Worm (Caenorhabditis elegans) whole organism, young adult: ENCODE measurements around the gene Y27F2A.6.

Experiments
- B0336.3 ChIP-seq: fragments of 200-800 bp; sonication (Bioruptor generic); IDR thresholded peaks from 2 replicates; pipeline ENCODE4 v1.3.6; 2022; ENCODE audit warnings: missing genetic modification characterization, missing compliant biosample characterization
- C06A6.2 ChIP-seq: fragments of 200-800 bp; sonication (Bioruptor generic); conservative IDR thresholded peaks from 2 replicates; pipeline ENCODE4 v1.3.6; 2022; ENCODE audit warnings: missing genetic modification characterization, missing compliant biosample characterization
- C17E4.6 ChIP-seq: fragments of 200-800 bp; sonication (Bioruptor generic); IDR thresholded peaks from 2 replicates; pipeline ENCODE4 v1.3.6; 2022; ENCODE audit warnings: missing genetic modification reagents, missing genetic modification characterization, missing compliant biosample characterization
- F49E8.2 ChIP-seq: sonication (generic microtip); optimal IDR thresholded peaks from 3 replicates; lab custom pipeline; 2017; ENCODE audit warnings: missing genetic modification characterization, mild to moderate bottlenecking, missing compliant biosample characterization, antibody characterized with exemption, moderate library complexity; ENCODE audit not compliant: insufficient read depth
- F57A8.1 ChIP-seq: fragments of 200-800 bp; sonication (Bioruptor generic); optimal IDR thresholded peaks from 2 replicates; lab custom pipeline; 2018; ENCODE audit warnings: mild to moderate bottlenecking, missing genetic modification characterization, moderate library complexity, missing compliant biosample characterization
- K12H6.12 ChIP-seq: fragments of 200-800 bp; sonication (Bioruptor generic); optimal IDR thresholded peaks from 2 replicates; lab custom pipeline; 2018; ENCODE audit warnings: mild to moderate bottlenecking, missing genetic modification characterization, missing compliant biosample characterization
- Y53F4B.3 ChIP-seq: fragments of 200-800 bp; sonication (Bioruptor generic); IDR thresholded peaks from 2 replicates; pipeline ENCODE4 v1.3.6; 2022; ENCODE audit warnings: missing genetic modification reagents, missing genetic modification characterization, missing compliant biosample characterization
- ZK185.1 ChIP-seq: sonication (generic microtip); optimal IDR thresholded peaks from 2 replicates; lab custom pipeline; 2016; ENCODE audit warnings: mild to moderate bottlenecking, missing genetic modification characterization, missing compliant biosample characterization; ENCODE audit not compliant: poor library complexity, severe bottlenecking
- atf-7 ChIP-seq: sonication (generic microtip); optimal IDR thresholded peaks from 2 replicates; lab custom pipeline; 2017; ENCODE audit warnings: mild to moderate bottlenecking, missing genetic modification characterization, missing compliant biosample characterization
- ccch-3 ChIP-seq: fragments of 200-800 bp; sonication (Bioruptor generic); optimal IDR thresholded peaks from 2 replicates; lab custom pipeline; 2018; ENCODE audit warnings: mild to moderate bottlenecking, missing genetic modification characterization, missing compliant biosample characterization
- ceh-40 ChIP-seq: fragments of 200-800 bp; sonication (Bioruptor generic); IDR thresholded peaks from 2 replicates; pipeline ENCODE4 v1.3.6; 2022; ENCODE audit warnings: missing genetic modification characterization, missing compliant biosample characterization
- ceh-91 ChIP-seq: fragments of 200-800 bp; sonication (Bioruptor generic); IDR thresholded peaks from 2 replicates; pipeline ENCODE4 v1.3.6; 2022; ENCODE audit warnings: missing genetic modification reagents, missing genetic modification characterization, missing compliant biosample characterization
- die-1 ChIP-seq: sonication (generic microtip); optimal IDR thresholded peaks from 2 replicates; lab custom pipeline; 2016; ENCODE audit warnings: missing genotype, mild to moderate bottlenecking, missing genetic modification characterization, missing compliant biosample characterization
- dox-1 ChIP-seq: fragments of 200-800 bp; sonication (Bioruptor generic); IDR thresholded peaks from 2 replicates; pipeline ENCODE4 v1.3.6; 2022; ENCODE audit warnings: missing genetic modification reagents, missing genetic modification characterization, missing compliant biosample characterization
- dpff-1 ChIP-seq: sonication (generic microtip); optimal IDR thresholded peaks from 2 replicates; lab custom pipeline; 2017; ENCODE audit warnings: mild to moderate bottlenecking, missing genetic modification characterization, missing compliant biosample characterization
- dpl-1 ChIP-seq: fragments of 150-350 bp; optimal IDR thresholded peaks from 2 replicates; lab custom pipeline; 2014; ENCODE audit warnings: missing biosample characterization, missing genetic modification reagents, missing genetic modification characterization
- ekl-4 ChIP-seq: fragments of 200-800 bp; sonication (Bioruptor generic); IDR thresholded peaks from 2 replicates; pipeline ENCODE4 v1.3.6; 2022; ENCODE audit warnings: missing genetic modification reagents, missing genetic modification characterization, missing compliant biosample characterization
- fkh-3 ChIP-seq: sonication (generic microtip); optimal IDR thresholded peaks from 2 replicates; lab custom pipeline; 2016; ENCODE audit warnings: mild to moderate bottlenecking, missing genetic modification characterization, missing compliant biosample characterization
- hmg-1.2 ChIP-seq: fragments of 200-800 bp; sonication (Bioruptor generic); IDR thresholded peaks from 2 replicates; pipeline ENCODE4 v1.3.6; 2022; ENCODE audit warnings: missing genetic modification reagents, missing genetic modification characterization, missing compliant biosample characterization
- hmg-20 ChIP-seq: fragments of 200-800 bp; sonication (Bioruptor generic); IDR thresholded peaks from 2 replicates; pipeline ENCODE4 v1.3.6; 2022; ENCODE audit warnings: missing genetic modification reagents, missing genetic modification characterization, missing compliant biosample characterization
- hsf-1 ChIP-seq: fragments of 200-800 bp; sonication (Bioruptor generic); IDR thresholded peaks from 2 replicates; pipeline ENCODE4 v1.3.6; 2022; ENCODE audit warnings: missing genetic modification reagents, missing genetic modification characterization, missing compliant biosample characterization
- lag-1 ChIP-seq: fragments of 200-800 bp; sonication (Bioruptor generic); IDR thresholded peaks from 2 replicates; pipeline ENCODE4 v1.3.6; 2022; ENCODE audit warnings: missing genetic modification reagents, missing genetic modification characterization, missing compliant biosample characterization
- mcd-1 ChIP-seq: fragments of 200-800 bp; sonication (Bioruptor generic); IDR thresholded peaks from 2 replicates; pipeline ENCODE4 v1.3.6; 2022; ENCODE audit warnings: missing genetic modification reagents, missing genetic modification characterization, missing compliant biosample characterization
- mel-28 ChIP-seq: sonication (generic microtip); optimal IDR thresholded peaks from 2 replicates; lab custom pipeline; 2016; ENCODE audit warnings: borderline replicate concordance, mild to moderate bottlenecking, missing genetic modification characterization, missing compliant biosample characterization
- nhr-27 ChIP-seq: fragments of 200-800 bp; sonication (Bioruptor generic); optimal IDR thresholded peaks from 2 replicates; lab custom pipeline; 2018; ENCODE audit warnings: mild to moderate bottlenecking, missing genetic modification characterization, moderate library complexity, missing compliant biosample characterization
- pbrm-1 ChIP-seq: fragments of 200-800 bp; sonication (Bioruptor generic); IDR thresholded peaks from 2 replicates; pipeline ENCODE4 v1.3.6; 2022; ENCODE audit warnings: missing genetic modification reagents, missing genetic modification characterization, missing compliant biosample characterization
- rcor-1 ChIP-seq: fragments of 200-800 bp; sonication (Bioruptor generic); IDR thresholded peaks from 2 replicates; pipeline ENCODE4 v1.3.6; 2022; ENCODE audit warnings: missing genetic modification reagents, missing genetic modification characterization, missing compliant biosample characterization
- rec-8 ChIP-seq, 2 experiments: sonication (generic microtip); optimal IDR thresholded peaks; 2 replicates each; lab custom pipeline; 2016; ENCODE audit warnings: mild to moderate bottlenecking in 2 of 2, missing genetic modification characterization in 2 of 2, missing genetic modification reagents in 2 of 2, missing genotype in 2 of 2, missing biosample characterization in 1 of 2, missing compliant biosample characterization in 1 of 2, moderate library complexity in 1 of 2
- sdz-38 ChIP-seq: sonication (generic microtip); optimal IDR thresholded peaks from 2 replicates; lab custom pipeline; 2016; ENCODE audit warnings: missing genotype, missing genetic modification characterization, missing compliant biosample characterization
- unc-130 ChIP-seq: sonication (generic microtip); optimal IDR thresholded peaks from 2 replicates; lab custom pipeline; 2016; ENCODE audit warnings: missing genetic modification reagents, missing genetic modification characterization, missing compliant biosample characterization
- unc-62 ChIP-seq: fragments of 150-350 bp; optimal IDR thresholded peaks from 2 replicates; lab custom pipeline; 2014; ENCODE audit warnings: missing biosample characterization, missing genetic modification reagents, missing genetic modification characterization
- xnd-1 ChIP-seq: sonication (generic microtip); optimal IDR thresholded peaks from 2 replicates; lab custom pipeline; 2016; ENCODE audit warnings: missing genotype, missing genetic modification reagents, missing genetic modification characterization, missing compliant biosample characterization

Gene Y27F2A.6

ce11 chrII:3156749-3157148, 26.5 kb downstream of the Y27F2A.6 start, which contains the start of gene sri-33:
TSS of gene sri-33 (minus strand) at chrII:3156849.
- no peak for TF ChIP-seq C17E4.6 (GFP tag; lab: Robert Waterston, UW)
- TF ChIP-seq dpl-1: no peak
- TF ChIP-seq ccch-3 (GFP tag; lab: Kevin White, UChicago): no peak
- TF ChIP-seq ekl-4 (GFP tag; lab: Robert Waterston, UW): no peak
- no peak for TF ChIP-seq Y53F4B.3 (GFP tag; lab: Robert Waterston, UW)
- TF ChIP-seq hmg-20: no peak
- no peak for TF ChIP-seq K12H6.12 (tag; lab: Kevin White, UChicago)
- no peak for TF ChIP-seq ZK185.1 (tag; lab: Kevin White, UChicago)
- no peak for TF ChIP-seq rcor-1 (GFP tag; lab: Robert Waterston, UW)
- no peak for TF ChIP-seq mcd-1
- TF ChIP-seq dpff-1: no peak
- no peak for TF ChIP-seq nhr-27

ce11 chrII:3154383-3154782, 28.8 kb downstream of the Y27F2A.6 start, which contains the start of gene sri-32:
TSS of gene sri-32 (minus strand) at chrII:3154483.
- no peak for TF ChIP-seq C06A6.2 (GFP tag; lab: Robert Waterston, UW)

ce11 chrII:3151615-3152014, 31.6 kb downstream of the Y27F2A.6 start, which contains the start of the genes T10D4.14 and T10D4.19:
TSS of gene T10D4.14 (minus strand) at chrII:3151715.
TSS of gene T10D4.19 (plus strand) at chrII:3151918.
- TF ChIP-seq unc-62 (GFP tag; lab: Kevin White, UChicago): no peak

- TF ChIP-seq ceh-91 (GFP tag; lab: Robert Waterston, UW) (no peak), C06A6.2 (GFP tag; lab: Robert Waterston, UW) (no peak), pbrm-1 (GFP tag; lab: Robert Waterston, UW) (no peak), dox-1 (GFP tag; lab: Robert Waterston, UW) (no peak)
Measured at ce11 chrII:3149521-3150190, 33.5 kb downstream of the Y27F2A.6 start, which contains the start of the genes T10D4.11 and T10D4.1. TSS of gene T10D4.11 (minus strand) at chrII:3149621. TSS of gene T10D4.1 (plus strand) at chrII:3150140.

ce11 chrII:3148404-3148803, 34.8 kb downstream of the Y27F2A.6 start:
- TF ChIP-seq B0336.3 (no peak), ceh-40 (GFP tag; lab: Robert Waterston, UW) (no peak), dpff-1 (no peak), hsf-1 (GFP tag; lab: Robert Waterston, UW) (no peak), unc-130 (GFP tag; lab: Kevin White, UChicago) (no peak), rec-8 (tag; optimal IDR thresholded peaks at IDR 0.05; lab: Kevin White, UChicago) (no peak), hmg-1.2 (GFP tag; lab: Robert Waterston, UW) (no peak), atf-7 (tag; lab: Kevin White, UChicago) (no peak), sdz-38 (tag; lab: Kevin White, UChicago) (no peak), F57A8.1 (no peak), fkh-3 (no peak), dpl-1 (no peak), F49E8.2 (tag; lab: Kevin White, UChicago) (no peak), mel-28 (tag; lab: Kevin White, UChicago) (no peak), xnd-1 (tag; lab: Kevin White, UChicago) (no peak), lag-1 (GFP tag; lab: Robert Waterston, UW) (no peak), nhr-27 (no peak), die-1 (tag; lab: Kevin White, UChicago) (no peak)
- TF ChIP-seq, all 124 proteins: peak for 0
